Worm (Caenorhabditis elegans) whole organism, L4 larva: ENCODE data around the gene C27H6.8.
A peak's percentile ranks its signal among the peaks of the same experiment; 100 is the strongest.

Source experiments
- F10B5.3 ChIP-seq: sonication (generic microtip); optimal IDR thresholded peaks from 2 replicates; lab custom pipeline; 2016; ENCODE audit warnings: mild to moderate bottlenecking, missing genetic modification characterization, missing compliant biosample characterization
- F26F4.8 ChIP-seq: fragments of 200-800 bp; sonication (Bioruptor generic); conservative IDR thresholded peaks from 2 replicates; pipeline ENCODE4 v1.3.6; 2022; ENCODE audit warnings: missing genetic modification characterization, missing compliant biosample characterization
- F49E8.2 ChIP-seq: sonication (generic microtip); optimal IDR thresholded peaks from 2 replicates; lab custom pipeline; 2016; ENCODE audit warnings: missing compliant biosample characterization, mild to moderate bottlenecking, missing genetic modification characterization, borderline replicate concordance
- Y105C5A.15 ChIP-seq: fragments of 200-800 bp; sonication (Bioruptor generic); IDR thresholded peaks from 2 replicates; pipeline ENCODE4 v1.3.6; 2022; ENCODE audit warnings: missing genetic modification characterization, missing compliant biosample characterization
- Y5F2A.4 ChIP-seq: fragments of 200-800 bp; sonication (Bioruptor generic); optimal IDR thresholded peaks from 2 replicates; lab custom pipeline; 2018; ENCODE audit warnings: mild to moderate bottlenecking, missing genetic modification characterization, missing compliant biosample characterization
- ZK546.5 ChIP-seq, 2 experiments: sonication (generic microtip); optimal IDR thresholded peaks; 2 replicates each; lab custom pipeline; 2017; ENCODE audit warnings: missing biosample characterization in 2 of 2, missing genetic modification characterization in 2 of 2
- aha-1 ChIP-seq: fragments of 150-350 bp; peaks from one replicate; lab custom pipeline; 2014; ENCODE audit warnings: missing biosample characterization, missing genetic modification characterization
- ceh-28 ChIP-seq: fragments of 150-350 bp; optimal IDR thresholded peaks from 2 replicates; lab custom pipeline; 2014; ENCODE audit warnings: missing biosample characterization, missing genetic modification reagents, missing genetic modification characterization
- ceh-32 ChIP-seq: sonication (generic microtip); optimal IDR thresholded peaks from 2 replicates; lab custom pipeline; 2016; ENCODE audit warnings: mild to moderate bottlenecking, missing genetic modification characterization, missing compliant biosample characterization; ENCODE audit not compliant: poor library complexity
- ceh-44 ChIP-seq: fragments of 200-800 bp; sonication (Bioruptor generic); IDR thresholded peaks from 2 replicates; pipeline ENCODE4 v1.3.6; 2022; ENCODE audit warnings: missing genetic modification reagents, missing genetic modification characterization, missing compliant biosample characterization
- cey-2 ChIP-seq: sonication (generic microtip); optimal IDR thresholded peaks from 3 replicates; lab custom pipeline; 2017; ENCODE audit warnings: missing genetic modification characterization, mild to moderate bottlenecking, missing compliant biosample characterization, antibody characterized with exemption, borderline replicate concordance; ENCODE audit not compliant: insufficient read depth
- daf-12 ChIP-seq: fragments of 150-350 bp; optimal IDR thresholded peaks from 2 replicates; lab custom pipeline; 2014; ENCODE audit warnings: missing biosample characterization, missing genetic modification reagents, missing genetic modification characterization
- daf-16 ChIP-seq, 3 experiments: sonication (generic microtip); optimal IDR thresholded peaks; 2 replicates each; lab custom pipeline; 2016 to 2017; ENCODE audit warnings: missing genetic modification characterization in 3 of 3, missing genetic modification reagents in 3 of 3, mild to moderate bottlenecking in 2 of 3, missing compliant biosample characterization in 2 of 3, missing biosample characterization in 1 of 3, moderate library complexity in 1 of 3
- dmd-6 ChIP-seq: fragments of 200-800 bp; sonication (Bioruptor generic); IDR thresholded peaks from 2 replicates; pipeline ENCODE4 v1.3.6; 2022; ENCODE audit warnings: missing genetic modification reagents, missing genetic modification characterization, missing compliant biosample characterization
- dmd-8 ChIP-seq: fragments of 200-800 bp; sonication (Bioruptor generic); IDR thresholded peaks from 2 replicates; pipeline ENCODE4 v1.3.6; 2022; ENCODE audit warnings: missing genetic modification characterization, missing compliant biosample characterization
- dmd-9 ChIP-seq: fragments of 200-800 bp; sonication (Bioruptor generic); IDR thresholded peaks from 2 replicates; pipeline ENCODE4 v1.3.6; 2022; ENCODE audit warnings: missing genetic modification reagents, missing genetic modification characterization, missing compliant biosample characterization
- fkh-10 ChIP-seq: fragments of 150-350 bp; optimal IDR thresholded peaks from 2 replicates; lab custom pipeline; 2014; ENCODE audit warnings: missing biosample characterization, missing genetic modification reagents, missing genetic modification characterization
- hmg-1.1 ChIP-seq: fragments of 200-800 bp; sonication (Bioruptor generic); IDR thresholded peaks from 2 replicates; pipeline ENCODE4 v1.3.6; 2022; ENCODE audit warnings: missing genetic modification reagents, missing genetic modification characterization, missing compliant biosample characterization
- lin-13 ChIP-seq: fragments of 150-350 bp; optimal IDR thresholded peaks from 2 replicates; lab custom pipeline; 2014; ENCODE audit warnings: missing biosample characterization, missing genetic modification reagents, missing genetic modification characterization
- lin-15B ChIP-seq: fragments of 150-350 bp; sonication (generic microtip); optimal IDR thresholded peaks from 3 replicates; lab custom pipeline; 2014; ENCODE audit warnings: missing biosample characterization, missing genetic modification characterization
- lin-29 ChIP-seq: fragments of 200-800 bp; sonication (Bioruptor generic); IDR thresholded peaks from 2 replicates; pipeline ENCODE4 v1.3.6; 2022; ENCODE audit warnings: missing genetic modification reagents, missing genetic modification characterization, missing compliant biosample characterization
- lin-39 ChIP-seq: fragments of 150-350 bp; optimal IDR thresholded peaks from 2 replicates; lab custom pipeline; 2014; ENCODE audit warnings: missing biosample characterization, missing genetic modification reagents, missing genetic modification characterization
- madf-5 ChIP-seq, 2 experiments: fragments of 200-800 bp; sonication (Bioruptor generic); IDR thresholded peaks; 2 replicates each; pipeline ENCODE4 v1.3.6; 2022; ENCODE audit warnings: missing compliant biosample characterization in 2 of 2, missing genetic modification characterization in 2 of 2
- madf-9 ChIP-seq: fragments of 200-800 bp; sonication (Bioruptor generic); conservative IDR thresholded peaks from 2 replicates; pipeline ENCODE4 v1.3.6; 2022; ENCODE audit warnings: missing genetic modification reagents, missing genetic modification characterization, missing compliant biosample characterization
- mdl-1 ChIP-seq, 2 experiments: fragments of 150-350 bp in 1 of 2; sonication (generic microtip) in 1 of 2; optimal IDR thresholded peaks; 2 replicates each; lab custom pipeline; 2014 to 2017; ENCODE audit warnings: missing biosample characterization in 2 of 2, missing genetic modification characterization in 2 of 2
- mdt-29 ChIP-seq: fragments of 200-800 bp; sonication (Bioruptor generic); IDR thresholded peaks from 2 replicates; pipeline ENCODE4 v1.3.6; 2022; ENCODE audit warnings: missing genetic modification reagents, missing genetic modification characterization, missing compliant biosample characterization
- nhr-102 ChIP-seq: sonication (generic microtip); optimal IDR thresholded peaks from 2 replicates; lab custom pipeline; 2016; ENCODE audit warnings: mild to moderate bottlenecking, missing genetic modification characterization, moderate library complexity, missing compliant biosample characterization
- nhr-237 ChIP-seq: sonication (generic microtip); optimal IDR thresholded peaks from 2 replicates; lab custom pipeline; 2017; ENCODE audit warnings: missing biosample characterization, missing genetic modification characterization
- nhr-28 ChIP-seq: fragments of 150-350 bp; optimal IDR thresholded peaks from 2 replicates; lab custom pipeline; 2014; ENCODE audit warnings: missing biosample characterization, missing genetic modification characterization
- nhr-42 ChIP-seq: fragments of 200-800 bp; sonication (Bioruptor generic); IDR thresholded peaks from 2 replicates; pipeline ENCODE4 v1.3.6; 2022; ENCODE audit warnings: missing genetic modification characterization, missing compliant biosample characterization
- pha-4 ChIP-seq, 2 experiments: fragments of 150-350 bp in 1 of 2; fragments of 200-800 bp in 1 of 2; sonication (Bioruptor generic) in 1 of 2; IDR thresholded peaks in 1 of 2; optimal IDR thresholded peaks in 1 of 2; 2 replicates each; pipeline versions ENCODE4 v1.3.6 to Lab custom; 2014 to 2022; ENCODE audit warnings: missing genetic modification characterization in 2 of 2, missing genetic modification reagents in 2 of 2, missing biosample characterization in 1 of 2, missing compliant biosample characterization in 1 of 2
- pqm-1 ChIP-seq: sonication (generic microtip); optimal IDR thresholded peaks from 2 replicates; lab custom pipeline; 2017; ENCODE audit warnings: missing biosample characterization, missing genetic modification characterization
- set-16 ChIP-seq: fragments of 200-800 bp; sonication (Bioruptor generic); IDR thresholded peaks from 2 replicates; pipeline ENCODE4 v1.3.6; 2022; ENCODE audit warnings: missing genetic modification reagents, missing genetic modification characterization, missing compliant biosample characterization
- tra-1 ChIP-seq: fragments of 200-800 bp; sonication (Bioruptor generic); IDR thresholded peaks from 2 replicates; pipeline ENCODE4 v1.3.6; 2022; ENCODE audit warnings: missing genetic modification reagents, missing genetic modification characterization, missing compliant biosample characterization
- unc-130 ChIP-seq: sonication (generic microtip); optimal IDR thresholded peaks from 2 replicates; lab custom pipeline; 2016; ENCODE audit warnings: missing genetic modification reagents, missing genetic modification characterization, missing compliant biosample characterization
- unc-62 ChIP-seq, 3 experiments: fragments of 150-350 bp in 1 of 3; sonication (generic microtip); optimal IDR thresholded peaks in 2 of 3; peaks in 1 of 3; 1 replicate in 1 of 3; 2 replicates in 2 of 3; lab custom pipeline; 2014 to 2017; ENCODE audit warnings: missing biosample characterization in 3 of 3, missing genetic modification characterization in 3 of 3, missing genetic modification reagents in 3 of 3, missing genotype in 1 of 3
- vab-7 ChIP-seq: fragments of 200-800 bp; sonication (Bioruptor generic); IDR thresholded peaks from 2 replicates; pipeline ENCODE4 v1.3.6; 2022; ENCODE audit warnings: missing genetic modification reagents, missing genetic modification characterization, missing compliant biosample characterization
- zag-1 ChIP-seq: fragments of 150-350 bp; optimal IDR thresholded peaks from 2 replicates; lab custom pipeline; 2014; ENCODE audit warnings: missing biosample characterization, missing genetic modification characterization

The C27H6.8 gene

ce11 chrV:9958231-9958630 lies 29.4 kb downstream of the C27H6.8 start, which contains the start of gene anmt-3:
Gene anmt-3 (minus strand): TSS chrV:9958331.
- TF ChIP-seq mdt-29 (no peak), ceh-32 (tag; lab: Kevin White, UChicago) (no peak)

DNA sequence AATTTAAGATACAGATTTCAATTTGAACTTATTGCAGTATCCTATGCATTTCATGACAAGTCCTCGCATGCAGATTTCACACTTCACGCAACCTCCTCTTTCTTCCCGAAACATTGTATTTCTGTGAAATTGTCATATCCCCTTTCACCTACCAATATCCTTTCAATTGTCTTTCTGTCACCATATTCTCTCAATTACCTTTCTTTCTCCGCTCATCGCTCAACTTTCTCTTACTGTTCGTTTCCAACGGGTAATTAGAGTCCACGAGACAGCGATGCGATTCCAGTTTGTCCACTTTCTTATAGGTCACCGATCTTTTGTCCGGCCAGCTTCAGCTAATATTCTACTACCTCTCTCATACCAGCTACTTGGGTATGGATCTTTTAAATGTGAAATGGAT lies 35.2 kb downstream of the C27H6.8 start, which contains the start of gene mam-5:
TSS of gene mam-5 (plus strand) at position 304 of the 400 bp plus-strand sequence.
- peak; percentile 74 for TF ChIP-seq aha-1 (tag; lab: Kevin White, UChicago)
- no peak for TF ChIP-seq mdt-29
- TF ChIP-seq, all 104 proteins: peak for 1

ce11 chrV:9950861-9951260 lies 36.7 kb downstream of the C27H6.8 start, which contains the start of gene ttr-46:
Gene ttr-46 (plus strand): TSS chrV:9951233.
- TF ChIP-seq ceh-44 (no peak), dmd-6 (GFP tag; lab: Robert Waterston, UW) (no peak; the same call in none of the 2 replicates), daf-16 (GFP tag; optimal IDR thresholded peaks at IDR 0.05; lab: Kevin White, UChicago) (no peak), daf-16 (tag; optimal IDR thresholded peaks at IDR 0.05; lab: Kevin White, UChicago) (peak; percentile 65), F10B5.3 (tag; lab: Kevin White, UChicago) (no peak), nhr-28 (peak; percentile 53), unc-130 (GFP tag; lab: Kevin White, UChicago) (no peak), F26F4.8 (GFP tag; lab: Robert Waterston, UW) (no peak), pqm-1 (tag; lab: Kevin White, UChicago) (peak; percentile 63), F49E8.2 (no peak)
- TF ChIP-seq, all 104 proteins: peak for 3

ce11 chrV:9948840-9949239 lies 38.7 kb downstream of the C27H6.8 start, which contains the start of gene nlp-58:
Gene nlp-58 (minus strand): TSS chrV:9948940.
- TF ChIP-seq tra-1 (GFP tag; lab: Robert Waterston, UW) (no peak), mdl-1 (tag; optimal IDR thresholded peaks at IDR 0.05; lab: Kevin White, UChicago) (no peak), Y5F2A.4 (no peak), nhr-237 (no peak), madf-9 (GFP tag; lab: Robert Waterston, UW) (no peak), mdt-29 (no peak), ZK546.5 (tag; optimal IDR thresholded peaks at IDR 0.05; lab: Kevin White, UChicago) (no peak), madf-5 (GFP tag; IDR thresholded peaks at IDR 0.05; lab: Robert Waterston, UW) (no peak), fkh-10 (no peak), dmd-9 (GFP tag; lab: Robert Waterston, UW) (no peak), lin-13 (GFP tag; lab: Kevin White, UChicago) (no peak), lin-15B (tag; lab: Kevin White, UChicago) (no peak), dmd-8 (no peak)

DNA sequence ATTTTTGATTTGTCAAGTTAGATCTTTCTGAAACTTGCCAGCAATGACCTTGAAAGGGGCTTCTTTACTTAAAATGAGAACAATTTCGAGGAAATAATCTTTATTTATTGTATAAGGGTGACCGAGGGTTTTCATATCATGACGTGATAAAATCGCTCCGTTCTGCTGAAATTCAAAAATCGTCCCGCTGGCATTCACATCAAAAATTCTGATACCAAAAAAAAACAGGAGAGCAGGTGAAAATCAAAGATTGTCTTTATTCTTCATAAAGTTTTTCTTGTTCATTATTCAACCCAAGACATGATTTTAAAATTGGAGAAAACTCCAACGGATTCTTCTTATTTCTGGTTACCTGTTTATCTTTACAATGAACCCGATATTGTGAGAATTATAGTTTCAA lies 43.5 kb downstream of the C27H6.8 start, which contains the start of gene sre-28:
TSS of gene sre-28 (plus strand) at position 301 of the 400 bp plus-strand sequence.
- TF ChIP-seq Y105C5A.15 (GFP tag; lab: Robert Waterston, UW) = no peak
- TF ChIP-seq unc-62 (GFP tag; optimal IDR thresholded peaks at IDR 0.05 in 1 of 2; lab: Kevin White, UChicago) = peak in 1 of 2 experiments; percentile 19
- TF ChIP-seq unc-62 (tag; optimal IDR thresholded peaks at IDR 0.05; lab: Kevin White, UChicago) = no peak
- no peak for TF ChIP-seq madf-5 (GFP tag; IDR thresholded peaks at IDR 0.05; lab: Robert Waterston, UW)

DNA sequence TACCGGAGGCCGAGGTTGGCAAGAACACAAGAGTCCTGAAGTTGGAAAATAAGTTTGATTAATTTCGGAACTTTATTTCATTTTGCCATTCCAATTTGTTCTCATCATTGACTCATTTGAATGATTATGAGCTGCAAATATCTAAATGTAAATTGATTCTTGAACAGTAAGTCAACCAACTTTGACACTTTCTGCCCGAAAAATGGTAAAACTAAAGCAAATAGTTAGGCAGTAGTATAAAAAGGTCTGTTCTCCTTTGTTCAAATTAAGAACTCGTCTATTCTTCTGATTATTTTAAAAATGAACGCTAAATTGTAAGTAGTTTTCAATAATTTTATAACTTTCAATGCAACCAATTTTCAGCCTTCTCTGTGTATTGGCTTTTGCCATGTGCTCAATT lies 44.5 kb downstream of the C27H6.8 start, which contains the start of gene fipr-12:
TSS of gene fipr-12 (plus strand) at position 301 of the 400 bp plus-strand sequence.
- TF ChIP-seq unc-62 (GFP tag; optimal IDR thresholded peaks at IDR 0.05 in 1 of 2; lab: Kevin White, UChicago) (peak in 1 of 2 experiments; percentile 70), unc-62 (tag; optimal IDR thresholded peaks at IDR 0.05; lab: Kevin White, UChicago) (no peak), pha-4 (GFP tag; IDR thresholded peaks at IDR 0.05; lab: Robert Waterston, UW) (no peak), pha-4 (tag; optimal IDR thresholded peaks at IDR 0.05; lab: Kevin White, UChicago) (no peak)

- TF ChIP-seq nhr-42 (GFP tag; lab: Robert Waterston, UW) (no peak), daf-12 (no peak), nhr-28 (no peak), nhr-102 (no peak), ceh-28 (no peak), lin-39 (tag; lab: Kevin White, UChicago) (no peak), hmg-1.1 (no peak), zag-1 (tag; lab: Kevin White, UChicago) (no peak), lin-29 (GFP tag; lab: Robert Waterston, UW) (no peak), cey-2 (tag; lab: Kevin White, UChicago) (no peak), vab-7 (GFP tag; lab: Robert Waterston, UW) (no peak), set-16 (no peak)
- TF ChIP-seq, all 104 proteins: peak for 0
Observed at ce11 chrV:9937435-9937834, 50.2 kb downstream of the C27H6.8 start, which contains the start of gene srj-33. Gene srj-33 (minus strand): TSS chrV:9937535.
